Worm (Caenorhabditis elegans) whole organism, L4/young adult: Measurements from ENCODE around the gene try-4.

Source experiments
- W03F9.2 ChIP-seq: fragments of 150-350 bp; optimal IDR thresholded peaks from 2 replicates; lab custom pipeline; 2014; ENCODE audit warnings: missing biosample characterization, missing genetic modification characterization
- dao-5 ChIP-seq: sonication (generic microtip); optimal IDR thresholded peaks from 2 replicates; lab custom pipeline; 2016; ENCODE audit warnings: missing genotype, missing genetic modification characterization, moderate library complexity, missing compliant biosample characterization
- him-1 ChIP-seq: sonication (generic microtip); optimal IDR thresholded peaks from 2 replicates; lab custom pipeline; 2016; ENCODE audit warnings: missing genotype, missing genetic modification reagents, missing genetic modification characterization, missing compliant biosample characterization

DNA sequence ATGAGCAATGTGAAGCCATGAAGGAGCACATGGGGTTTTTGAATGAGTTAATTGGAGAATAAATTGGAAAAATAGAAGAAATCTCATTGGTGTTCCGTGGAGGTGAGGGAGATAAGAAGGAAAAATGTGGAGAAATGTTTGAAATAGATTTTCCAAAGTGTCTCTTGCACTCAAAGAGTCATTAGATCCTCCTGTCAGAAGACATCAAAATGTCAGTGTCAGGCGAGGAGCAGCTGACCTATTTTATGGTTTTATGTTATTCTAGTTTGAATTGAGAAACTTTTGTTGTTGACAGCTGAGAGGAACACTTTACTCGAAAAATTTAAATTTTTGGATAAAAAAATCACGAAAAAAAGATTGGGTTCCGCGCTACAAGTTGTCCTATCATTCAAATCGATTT, 10.4 kb downstream of the try-4 start, which contains the start of gene clec-264:
- TF ChIP-seq dao-5 (tag; lab: Kevin White, UChicago) (no peak), W03F9.2 (tag; lab: Kevin White, UChicago) (no peak), him-1 (tag; lab: Kevin White, UChicago) (no peak)
